Fruit fly (Drosophila melanogaster) whole organism, adult: ENCODE measurements around the gene CG17648.

Experiments
- CG12768 ChIP-seq: fragments of 200-800 bp; sonication (Bioruptor generic); optimal IDR thresholded peaks from 2 replicates; lab custom pipeline; 2017; ENCODE audit warnings: missing biosample characterization, missing genetic modification characterization, mild to moderate bottlenecking, moderate library complexity, missing genetic modification reagents
- Hr96 ChIP-seq: fragments of 200-800 bp; sonication (Bioruptor generic); optimal IDR thresholded peaks from 2 replicates; lab custom pipeline; 2016; ENCODE audit warnings: missing biosample characterization, missing genetic modification characterization
- bab1 ChIP-seq: fragments of 200-800 bp; sonication (Bioruptor generic); optimal IDR thresholded peaks from 3 replicates; lab custom pipeline; 2019; ENCODE audit warnings: missing biosample characterization, mild to moderate bottlenecking, missing genetic modification characterization, moderate library complexity

DNA sequence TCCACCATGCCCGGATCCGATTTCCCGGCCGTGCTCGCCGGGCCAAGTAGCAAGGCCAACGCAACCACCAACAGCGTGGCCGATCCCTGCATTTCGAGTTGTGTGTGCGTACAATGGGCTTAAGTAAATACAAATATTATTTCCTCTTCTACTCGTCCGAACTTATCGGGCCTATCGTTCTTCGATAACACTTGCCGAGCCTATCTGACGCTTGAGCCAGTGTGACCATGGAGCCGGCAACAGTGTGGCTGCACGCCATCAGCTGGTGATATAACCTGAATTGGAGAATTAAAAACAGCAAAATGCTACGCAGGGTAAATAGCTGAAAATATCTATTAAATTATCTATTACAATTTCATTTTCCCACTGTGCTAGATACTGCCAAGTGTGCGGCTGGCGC, 41.9 kb upstream of the CG17648 start, which contains the start of the genes CG17660 and mRpL48:
- TF ChIP-seq Hr96 (GFP tag; lab: Kevin White, UChicago) (no peak), bab1 (GFP tag; lab: Kevin White, UChicago) (peak; percentile 32), CG12768 (no peak)
